Worm (Caenorhabditis elegans) whole organism, late embryonic: Measurements from ENCODE around the gene col-38.

Source experiments
- C38D4.7 ChIP-seq: fragments of 200-800 bp; sonication (Bioruptor generic); optimal IDR thresholded peaks from 2 replicates; lab custom pipeline; 2018; ENCODE audit warnings: mild to moderate bottlenecking, missing genetic modification characterization, moderate library complexity, missing compliant biosample characterization
- F13H6.1 ChIP-seq: sonication (generic microtip); optimal IDR thresholded peaks from 2 replicates; lab custom pipeline; 2016; ENCODE audit warnings: missing genetic modification characterization, missing compliant biosample characterization
- K09A11.1 ChIP-seq: sonication (generic microtip); optimal IDR thresholded peaks from 2 replicates; lab custom pipeline; 2017; ENCODE audit warnings: antibody characterized with exemption, mild to moderate bottlenecking, missing genetic modification characterization, missing compliant biosample characterization; ENCODE audit not compliant: insufficient read depth
- T23F11.4 ChIP-seq: fragments of 200-800 bp; sonication (Bioruptor generic); optimal IDR thresholded peaks from 2 replicates; lab custom pipeline; 2018; ENCODE audit warnings: mild to moderate bottlenecking, missing genetic modification characterization, missing compliant biosample characterization
- ahr-1 ChIP-seq: sonication (generic microtip); optimal IDR thresholded peaks from 2 replicates; lab custom pipeline; 2016; ENCODE audit warnings: missing genetic modification characterization, missing compliant biosample characterization
- ceh-19 ChIP-seq: fragments of 200-800 bp; sonication (Bioruptor generic); optimal IDR thresholded peaks from 2 replicates; lab custom pipeline; 2018; ENCODE audit warnings: mild to moderate bottlenecking, missing genetic modification characterization, missing compliant biosample characterization
- ceh-31 ChIP-seq: sonication (generic microtip); optimal IDR thresholded peaks from 2 replicates; lab custom pipeline; 2016; ENCODE audit warnings: missing genetic modification characterization, missing compliant biosample characterization
- ceh-34 ChIP-seq: sonication (generic microtip); optimal IDR thresholded peaks from 2 replicates; lab custom pipeline; 2016; ENCODE audit warnings: mild to moderate bottlenecking, missing genetic modification characterization, missing compliant biosample characterization
- ceh-45 ChIP-seq: fragments of 200-800 bp; sonication (Bioruptor generic); IDR thresholded peaks from 2 replicates; pipeline ENCODE4 v1.3.6; 2022; ENCODE audit warnings: missing genetic modification reagents, missing genetic modification characterization, missing compliant biosample characterization
- ceh-48 ChIP-seq: sonication (generic microtip); optimal IDR thresholded peaks from 2 replicates; lab custom pipeline; 2016; ENCODE audit warnings: missing genetic modification characterization, inconsistent platforms, missing compliant biosample characterization
- ceh-9 ChIP-seq: sonication (generic microtip); optimal IDR thresholded peaks from 2 replicates; lab custom pipeline; 2016; ENCODE audit warnings: mild to moderate bottlenecking, missing genetic modification characterization, inconsistent platforms, missing compliant biosample characterization
- che-1 ChIP-seq: sonication (generic microtip); optimal IDR thresholded peaks from 2 replicates; lab custom pipeline; 2016; ENCODE audit warnings: mild to moderate bottlenecking, missing genetic modification characterization, missing compliant biosample characterization
- dmd-4 ChIP-seq: sonication (generic microtip); optimal IDR thresholded peaks from 2 replicates; lab custom pipeline; 2016; ENCODE audit warnings: borderline replicate concordance, missing genetic modification characterization, missing compliant biosample characterization
- dve-1 ChIP-seq: sonication (generic microtip); optimal IDR thresholded peaks from 2 replicates; lab custom pipeline; 2017; ENCODE audit warnings: antibody characterized with exemption, mild to moderate bottlenecking, missing genetic modification characterization, missing compliant biosample characterization
- elt-2 ChIP-seq: sonication (generic microtip); optimal IDR thresholded peaks from 2 replicates; lab custom pipeline; 2016; ENCODE audit warnings: missing genetic modification reagents, missing genetic modification characterization, missing compliant biosample characterization
- eyg-1 ChIP-seq: sonication (generic microtip); optimal IDR thresholded peaks from 2 replicates; lab custom pipeline; 2016; ENCODE audit warnings: missing genotype, missing genetic modification characterization, missing compliant biosample characterization
- hlh-13 ChIP-seq: fragments of 200-800 bp; sonication (Bioruptor generic); optimal IDR thresholded peaks from 2 replicates; lab custom pipeline; 2018; ENCODE audit warnings: mild to moderate bottlenecking, missing genetic modification characterization, missing compliant biosample characterization
- hlh-6 ChIP-seq: sonication (generic microtip); optimal IDR thresholded peaks from 2 replicates; lab custom pipeline; 2016; ENCODE audit warnings: missing genotype, missing genetic modification characterization, missing compliant biosample characterization
- lim-6 ChIP-seq: sonication (generic microtip); optimal IDR thresholded peaks from 2 replicates; lab custom pipeline; 2016; ENCODE audit warnings: missing genetic modification characterization, missing compliant biosample characterization
- lin-11 ChIP-seq: fragments of 200-800 bp; sonication (Bioruptor generic); optimal IDR thresholded peaks from 2 replicates; lab custom pipeline; 2018; ENCODE audit warnings: mild to moderate bottlenecking, missing genetic modification characterization, missing compliant biosample characterization
- nhr-11 ChIP-seq: fragments of 150-350 bp; optimal IDR thresholded peaks from 2 replicates; lab custom pipeline; 2014; ENCODE audit warnings: missing biosample characterization, missing genetic modification characterization
- nhr-232 ChIP-seq: sonication (generic microtip); optimal IDR thresholded peaks from 2 replicates; lab custom pipeline; 2016; ENCODE audit warnings: missing genetic modification characterization, missing compliant biosample characterization
- npax-4 ChIP-seq: sonication (generic microtip); optimal IDR thresholded peaks from 2 replicates; lab custom pipeline; 2016; ENCODE audit warnings: missing genetic modification characterization, missing compliant biosample characterization
- pag-3 ChIP-seq: sonication (generic microtip); optimal IDR thresholded peaks from 2 replicates; lab custom pipeline; 2016; ENCODE audit warnings: missing compliant biosample characterization, missing genetic modification characterization, borderline replicate concordance
- pha-2 ChIP-seq: sonication (generic microtip); optimal IDR thresholded peaks from 2 replicates; lab custom pipeline; 2017; ENCODE audit warnings: mild to moderate bottlenecking, missing genetic modification characterization, missing compliant biosample characterization
- pha-4 ChIP-seq: fragments of 150-350 bp; optimal IDR thresholded peaks from 2 replicates; lab custom pipeline; 2018; ENCODE audit warnings: missing biosample characterization, missing genetic modification reagents, missing genetic modification characterization
- pqm-1 ChIP-seq: sonication (generic microtip); optimal IDR thresholded peaks from 2 replicates; lab custom pipeline; 2016; ENCODE audit warnings: missing genetic modification characterization, missing compliant biosample characterization
- pros-1 ChIP-seq: fragments of 150-350 bp; optimal IDR thresholded peaks from 2 replicates; lab custom pipeline; 2014; ENCODE audit warnings: missing biosample characterization, missing genetic modification reagents, missing genetic modification characterization
- rnt-1 ChIP-seq: sonication (generic microtip); optimal IDR thresholded peaks from 2 replicates; lab custom pipeline; 2016; ENCODE audit warnings: missing genetic modification characterization, missing compliant biosample characterization
- sdc-2 ChIP-seq: sonication (generic microtip); optimal IDR thresholded peaks from 2 replicates; lab custom pipeline; 2016; ENCODE audit warnings: missing genotype, missing genetic modification characterization, missing compliant biosample characterization
- sox-4 ChIP-seq: sonication (generic microtip); optimal IDR thresholded peaks from 2 replicates; lab custom pipeline; 2017; ENCODE audit warnings: mild to moderate bottlenecking, missing genetic modification characterization, inconsistent platforms, missing compliant biosample characterization
- ttx-3 ChIP-seq: sonication (generic microtip); optimal IDR thresholded peaks from 2 replicates; lab custom pipeline; 2016; ENCODE audit warnings: missing genetic modification reagents, missing genetic modification characterization, missing compliant biosample characterization
- unc-3 ChIP-seq, 2 experiments: fragments of 200-800 bp in 1 of 2; sonication (Bioruptor generic) in 1 of 2; sonication (generic microtip) in 1 of 2; conservative IDR thresholded peaks in 1 of 2; optimal IDR thresholded peaks in 1 of 2; 2 replicates each; pipeline versions ENCODE4 v1.3.6 to Lab custom; 2016 to 2022; ENCODE audit warnings: missing compliant biosample characterization in 2 of 2, missing genetic modification characterization in 2 of 2, missing genetic modification reagents in 1 of 2
- unc-86 ChIP-seq: sonication (generic microtip); optimal IDR thresholded peaks from 2 replicates; lab custom pipeline; 2016; ENCODE audit warnings: missing genetic modification characterization, missing compliant biosample characterization

col-38 gene

DNA sequence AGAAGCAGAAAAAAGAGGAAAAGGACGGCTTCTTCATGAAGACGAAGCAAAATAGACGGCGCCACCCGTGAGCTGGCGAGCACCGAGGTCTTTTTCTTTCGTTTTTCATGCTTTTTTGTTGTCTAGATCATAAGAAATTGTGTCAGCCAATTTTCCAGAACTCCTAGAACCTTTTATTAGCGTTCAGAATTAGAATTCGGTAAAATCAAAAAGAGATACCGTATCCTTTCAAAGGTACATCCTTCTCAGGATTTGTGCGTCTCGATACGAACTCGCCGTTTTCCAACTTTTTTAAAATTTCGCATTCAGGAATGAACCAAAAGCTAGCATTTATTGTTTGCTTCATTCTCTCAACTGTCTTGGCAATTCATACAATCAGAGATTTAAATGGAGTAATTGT is 4.2 kb upstream of the col-38 start, which contains the start of gene F54C9.7:
TSS of gene F54C9.7 (plus strand) at position 301 of the 400 bp plus-strand sequence.
- TF ChIP-seq lin-11 (tag; lab: Kevin White, UChicago) (no peak), eyg-1 (tag; lab: Kevin White, UChicago) (no peak), pag-3 (tag; lab: Kevin White, UChicago) (no peak), nhr-11 (no peak), T23F11.4 (GFP tag; lab: Kevin White, UChicago) (no peak), lim-6 (tag; lab: Kevin White, UChicago) (no peak), ceh-9 (no peak), npax-4 (tag; lab: Kevin White, UChicago) (no peak), sox-4 (tag; lab: Kevin White, UChicago) (no peak), dve-1 (tag; lab: Kevin White, UChicago) (no peak), ceh-19 (no peak), F13H6.1 (no peak)

DNA sequence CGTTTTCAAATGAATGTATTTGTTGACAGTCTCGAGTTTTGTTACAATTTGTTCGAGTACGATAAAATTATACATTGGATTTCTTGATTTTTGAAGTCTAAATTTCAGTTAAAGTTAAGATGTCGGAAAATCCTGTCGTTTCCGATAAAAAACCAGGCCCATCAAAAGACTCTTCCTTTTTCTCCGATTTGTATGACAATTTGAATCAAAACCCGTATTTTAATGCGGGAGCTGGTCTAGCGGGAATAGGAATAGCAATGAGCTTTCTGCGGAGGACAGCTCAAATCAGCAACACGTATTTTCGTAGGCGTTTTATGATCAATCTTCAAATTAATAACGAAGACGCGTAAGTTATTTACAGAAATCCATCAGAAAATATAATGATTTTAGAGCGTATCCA is 2.1 kb upstream of the col-38 start, which contains the start of gene bcs-1:
TSS of gene bcs-1 (plus strand) at position 109 of the 400 bp plus-strand sequence.
- TF ChIP-seq pqm-1 (tag; lab: Kevin White, UChicago) = no peak
- no peak for TF ChIP-seq pha-2
- no peak for TF ChIP-seq ceh-45 (GFP tag; lab: Robert Waterston, UW)
- TF ChIP-seq K09A11.1 (tag; lab: Kevin White, UChicago) = no peak
- TF ChIP-seq unc-86 = no peak
- no peak for TF ChIP-seq rnt-1 (tag; lab: Kevin White, UChicago)
- no peak for TF ChIP-seq hlh-13 (GFP tag; lab: Kevin White, UChicago)
- TF ChIP-seq ttx-3 (tag; lab: Kevin White, UChicago) = no peak
- TF ChIP-seq ceh-19 = no peak
- TF ChIP-seq F13H6.1 = no peak
- TF ChIP-seq ceh-34 (tag; lab: Kevin White, UChicago) = no peak
- TF ChIP-seq sdc-2 (tag; lab: Kevin White, UChicago) = no peak
- no peak for TF ChIP-seq ceh-48
- TF ChIP-seq npax-4 (tag; lab: Kevin White, UChicago) = no peak
- no peak for TF ChIP-seq hlh-6 (tag; lab: Kevin White, UChicago)
- no peak for TF ChIP-seq unc-3 (GFP tag; conservative IDR thresholded peaks at IDR 0.05; lab: Robert Waterston, UW)
- TF ChIP-seq unc-3 (tag; optimal IDR thresholded peaks at IDR 0.05; lab: Kevin White, UChicago) = no peak
- TF ChIP-seq pros-1 (tag; lab: Kevin White, UChicago) = no peak
- TF ChIP-seq, all 69 proteins: peak for 0

DNA sequence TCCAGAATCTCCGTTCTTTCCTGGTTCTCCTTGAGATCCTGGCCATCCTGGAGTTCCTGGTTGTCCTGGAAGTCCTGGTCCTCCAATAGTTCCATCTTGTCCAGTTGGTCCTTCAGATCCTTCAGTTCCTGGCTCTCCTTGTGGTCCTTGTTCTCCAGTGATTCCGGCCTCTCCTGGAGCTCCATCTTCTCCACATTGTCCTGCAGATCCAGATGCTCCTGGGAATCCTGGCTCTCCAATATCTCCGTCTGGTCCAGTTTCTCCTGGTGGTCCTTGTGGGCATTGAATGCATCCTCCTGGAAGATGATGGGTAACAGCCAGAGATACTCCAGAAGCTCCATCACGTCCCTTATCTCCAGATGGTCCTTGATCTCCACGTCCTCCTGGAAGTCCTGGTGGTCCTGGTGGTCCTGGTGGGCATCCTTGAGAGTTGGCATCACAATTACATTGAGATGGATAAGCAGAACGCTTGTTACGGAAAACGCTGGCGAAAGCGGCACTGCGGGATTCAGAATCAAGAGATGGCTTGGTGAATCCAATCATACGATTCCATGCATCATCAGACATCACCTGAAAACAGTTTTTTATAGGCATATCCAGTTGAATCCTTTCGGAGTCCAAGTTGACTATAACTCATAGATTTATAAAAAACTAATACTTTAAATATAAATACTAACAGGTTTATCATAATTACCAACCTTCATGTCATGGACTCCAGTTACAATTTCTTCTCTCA is 486 bp downstream of the col-38 start:
- TF ChIP-seq hlh-6 (tag; lab: Kevin White, UChicago) = peak; percentile 60
- no peak for TF ChIP-seq che-1 (tag; lab: Kevin White, UChicago)

DNA sequence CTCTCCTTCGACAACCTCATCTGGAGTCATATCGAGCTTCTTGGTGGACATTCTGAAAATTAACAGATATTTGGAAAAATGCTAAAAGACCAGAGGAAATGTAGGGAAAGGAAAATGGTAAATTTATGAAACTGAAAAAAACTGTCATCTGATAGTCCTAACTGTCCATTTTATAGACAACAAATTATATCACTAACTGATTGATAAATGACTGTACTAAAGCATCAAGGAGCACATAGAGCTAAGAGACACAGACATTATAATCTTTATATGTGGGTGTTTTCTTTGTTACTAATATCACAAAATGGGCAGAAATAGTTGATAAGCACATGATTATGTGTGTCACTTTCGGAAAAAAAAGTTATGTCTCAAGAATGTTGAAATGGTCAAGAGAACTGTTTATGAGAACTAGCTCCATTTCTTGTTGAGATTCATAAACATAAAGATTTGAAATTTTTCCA is 2.1 kb downstream of the col-38 start, which contains the start of gene F54C9.3:
TSS of gene F54C9.3 (minus strand) at position 51 of the 461 bp plus-strand sequence.
- TF ChIP-seq C38D4.7 (GFP tag; lab: Kevin White, UChicago) = no peak
- no peak for TF ChIP-seq nhr-232 (tag; lab: Kevin White, UChicago)
- TF ChIP-seq T23F11.4 (GFP tag; lab: Kevin White, UChicago) = no peak
- TF ChIP-seq F13H6.1 = no peak
- no peak for TF ChIP-seq pros-1 (tag; lab: Kevin White, UChicago)
- no peak for TF ChIP-seq pha-4
- no peak for TF ChIP-seq npax-4 (tag; lab: Kevin White, UChicago)
- TF ChIP-seq lin-11 (tag; lab: Kevin White, UChicago) = no peak
- TF ChIP-seq dmd-4 = no peak
- TF ChIP-seq ceh-31 = no peak
- no peak for TF ChIP-seq ahr-1
- TF ChIP-seq unc-3 (GFP tag; conservative IDR thresholded peaks at IDR 0.05; lab: Robert Waterston, UW) = no peak
- no peak for TF ChIP-seq unc-3 (tag; optimal IDR thresholded peaks at IDR 0.05; lab: Kevin White, UChicago)
- peak; percentile 74 for TF ChIP-seq elt-2 (tag; lab: Kevin White, UChicago)
- no peak for TF ChIP-seq pha-2
- TF ChIP-seq dve-1 (tag; lab: Kevin White, UChicago) = peak; percentile 1
